Worm (Caenorhabditis elegans) whole organism, mixed stage, embryonic: ENCODE data around the gene Y6D1A.2.

Experiments
- M03D4.4 ChIP-seq: sonication (generic microtip); optimal IDR thresholded peaks from 2 replicates; lab custom pipeline; 2017; ENCODE audit warnings: mild to moderate bottlenecking, missing genetic modification characterization, missing compliant biosample characterization
- bed-3 ChIP-seq: fragments of 200-800 bp; sonication (Bioruptor generic); optimal IDR thresholded peaks from 3 replicates; lab custom pipeline; 2018; ENCODE audit warnings: mild to moderate bottlenecking, missing genetic modification characterization, moderate library complexity, missing compliant biosample characterization
- ceh-39 ChIP-seq: fragments of 150-350 bp; optimal IDR thresholded peaks from 2 replicates; lab custom pipeline; 2014; ENCODE audit warnings: missing biosample characterization, missing genetic modification characterization
- ceh-83 ChIP-seq: fragments of 200-800 bp; sonication (Bioruptor generic); optimal IDR thresholded peaks from 2 replicates; lab custom pipeline; 2018; ENCODE audit warnings: mild to moderate bottlenecking, missing genetic modification characterization, missing compliant biosample characterization
- ces-1 ChIP-seq: fragments of 150-350 bp; optimal IDR thresholded peaks from 2 replicates; lab custom pipeline; 2014; ENCODE audit warnings: missing biosample characterization, missing genetic modification reagents, missing genetic modification characterization
- cnd-1 ChIP-seq: fragments of 200-800 bp; sonication (Bioruptor generic); optimal IDR thresholded peaks from 2 replicates; lab custom pipeline; 2018; ENCODE audit warnings: mild to moderate bottlenecking, missing genetic modification characterization, missing compliant biosample characterization
- drap-1 ChIP-seq: fragments of 200-800 bp; sonication (Bioruptor generic); optimal IDR thresholded peaks from 3 replicates; lab custom pipeline; 2018; ENCODE audit warnings: mild to moderate bottlenecking, missing genetic modification characterization, missing compliant biosample characterization
- elt-1 ChIP-seq: sonication (generic microtip); optimal IDR thresholded peaks from 2 replicates; lab custom pipeline; 2017; ENCODE audit warnings: missing genetic modification characterization, mild to moderate bottlenecking, missing compliant biosample characterization, antibody characterized with exemption, moderate library complexity, borderline replicate concordance; ENCODE audit not compliant: insufficient read depth
- elt-3 ChIP-seq: fragments of 150-350 bp; optimal IDR thresholded peaks from 2 replicates; lab custom pipeline; 2014; ENCODE audit warnings: missing biosample characterization, missing genetic modification characterization
- flh-1 ChIP-seq: fragments of 200-800 bp; sonication (Bioruptor generic); optimal IDR thresholded peaks from 2 replicates; lab custom pipeline; 2018; ENCODE audit warnings: mild to moderate bottlenecking, missing genetic modification characterization, moderate library complexity, missing compliant biosample characterization
- ham-2 ChIP-seq: fragments of 200-800 bp; sonication (Bioruptor generic); optimal IDR thresholded peaks from 2 replicates; lab custom pipeline; 2018; ENCODE audit warnings: mild to moderate bottlenecking, missing genetic modification characterization, missing compliant biosample characterization
- lin-13 ChIP-seq: fragments of 150-350 bp; optimal IDR thresholded peaks from 2 replicates; lab custom pipeline; 2014; ENCODE audit warnings: missing biosample characterization, missing genetic modification characterization
- lin-32 ChIP-seq: fragments of 200-800 bp; sonication (Bioruptor generic); optimal IDR thresholded peaks from 2 replicates; lab custom pipeline; 2018; ENCODE audit warnings: mild to moderate bottlenecking, missing genetic modification characterization, missing compliant biosample characterization
- lsy-2 ChIP-seq: fragments of 150-350 bp; optimal IDR thresholded peaks from 2 replicates; lab custom pipeline; 2014; ENCODE audit warnings: missing biosample characterization, missing genetic modification characterization
- nhr-12 ChIP-seq: fragments of 150-350 bp; optimal IDR thresholded peaks from 2 replicates; lab custom pipeline; 2014; ENCODE audit warnings: missing biosample characterization, missing genetic modification characterization
- nhr-2 ChIP-seq: fragments of 150-350 bp; optimal IDR thresholded peaks from 2 replicates; lab custom pipeline; 2014; ENCODE audit warnings: missing biosample characterization, missing genetic modification characterization
- nhr-237 ChIP-seq: fragments of 150-350 bp; optimal IDR thresholded peaks from 2 replicates; lab custom pipeline; 2014; ENCODE audit warnings: missing biosample characterization, missing genetic modification characterization
- nhr-28 ChIP-seq: fragments of 150-350 bp; optimal IDR thresholded peaks from 2 replicates; lab custom pipeline; 2014; ENCODE audit warnings: missing biosample characterization, missing genetic modification characterization
- nhr-76 ChIP-seq: sonication (generic microtip); optimal IDR thresholded peaks from 2 replicates; lab custom pipeline; 2017; ENCODE audit warnings: missing biosample characterization, missing genetic modification characterization
- pha-4 ChIP-seq: fragments of 150-350 bp; optimal IDR thresholded peaks from 2 replicates; lab custom pipeline; 2018; ENCODE audit warnings: missing biosample characterization, missing genetic modification reagents, missing genetic modification characterization
- sem-2 ChIP-seq: fragments of 200-800 bp; sonication (Bioruptor generic); optimal IDR thresholded peaks from 2 replicates; lab custom pipeline; 2018; ENCODE audit warnings: mild to moderate bottlenecking, missing genetic modification characterization, missing compliant biosample characterization
- snpc-4 ChIP-seq: fragments of 150-350 bp; optimal IDR thresholded peaks from 2 replicates; lab custom pipeline; 2014; ENCODE audit warnings: missing biosample characterization, missing genetic modification characterization
- sptf-1 ChIP-seq: sonication (generic microtip); optimal IDR thresholded peaks from 2 replicates; lab custom pipeline; 2017; ENCODE audit warnings: mild to moderate bottlenecking, missing genetic modification characterization, moderate library complexity, missing compliant biosample characterization
- tbx-8 ChIP-seq: fragments of 200-800 bp; sonication (Bioruptor generic); optimal IDR thresholded peaks from 2 replicates; lab custom pipeline; 2018; ENCODE audit warnings: mild to moderate bottlenecking, missing genetic modification characterization, moderate library complexity, missing compliant biosample characterization
- unc-120 ChIP-seq: sonication (generic microtip); optimal IDR thresholded peaks from 2 replicates; lab custom pipeline; 2017; ENCODE audit warnings: missing genetic modification characterization, missing compliant biosample characterization; ENCODE audit not compliant: poor library complexity, severe bottlenecking
- unc-39 ChIP-seq: fragments of 150-350 bp; optimal IDR thresholded peaks from 2 replicates; lab custom pipeline; 2014; ENCODE audit warnings: missing biosample characterization, missing genetic modification characterization
- unc-62 ChIP-seq: fragments of 150-350 bp; optimal IDR thresholded peaks from 2 replicates; lab custom pipeline; 2014; ENCODE audit warnings: missing biosample characterization, missing genetic modification reagents, missing genetic modification characterization
- zip-8 ChIP-seq: fragments of 150-350 bp; optimal IDR thresholded peaks from 2 replicates; lab custom pipeline; 2014; ENCODE audit warnings: missing biosample characterization, missing genetic modification characterization

Y6D1A.2 gene

ce11 chrII:11859833-11860232, 40.1 kb upstream of the Y6D1A.2 start:
- TF ChIP-seq bed-3 (no peak), pha-4 (no peak), sem-2 (GFP tag; lab: Kevin White, UChicago) (no peak), nhr-2 (tag; lab: Kevin White, UChicago) (no peak), snpc-4 (tag; lab: Kevin White, UChicago) (no peak), M03D4.4 (tag; lab: Kevin White, UChicago) (no peak), lin-32 (GFP tag; lab: Kevin White, UChicago) (no peak), nhr-28 (tag; lab: Kevin White, UChicago) (no peak), flh-1 (GFP tag; lab: Kevin White, UChicago) (no peak)
- TF ChIP-seq, all 35 proteins: peak for 0

ce11 chrII:11856361-11856760, 36.6 kb upstream of the Y6D1A.2 start, which contains the start of gene clh-1:
clh-1 (minus strand) TSS chrII:11856461.
- TF ChIP-seq ceh-83 (GFP tag; lab: Kevin White, UChicago), result no peak
- no peak for TF ChIP-seq pha-4
- TF ChIP-seq tbx-8 (GFP tag; lab: Kevin White, UChicago), result no peak
- no peak for TF ChIP-seq drap-1 (GFP tag; lab: Kevin White, UChicago)
- TF ChIP-seq sptf-1 (tag; lab: Kevin White, UChicago), result no peak
- TF ChIP-seq lin-32 (GFP tag; lab: Kevin White, UChicago), result no peak
- no peak for TF ChIP-seq zip-8
- TF ChIP-seq elt-3 (tag; lab: Kevin White, UChicago), result no peak
- TF ChIP-seq elt-1 (tag; lab: Kevin White, UChicago), result no peak
- TF ChIP-seq bed-3, result no peak
- no peak for TF ChIP-seq unc-62 (GFP tag; lab: Kevin White, UChicago)
- TF ChIP-seq M03D4.4 (tag; lab: Kevin White, UChicago), result no peak
- no peak for TF ChIP-seq snpc-4 (tag; lab: Kevin White, UChicago)
- no peak for TF ChIP-seq nhr-12

ce11 chrII:11854749-11855148, 35.0 kb upstream of the Y6D1A.2 start:
- TF ChIP-seq lin-13 (tag; lab: Kevin White, UChicago) (no peak), unc-39 (no peak), ham-2 (GFP tag; lab: Kevin White, UChicago) (no peak), unc-62 (GFP tag; lab: Kevin White, UChicago) (no peak), nhr-28 (tag; lab: Kevin White, UChicago) (no peak), M03D4.4 (tag; lab: Kevin White, UChicago) (no peak), nhr-2 (tag; lab: Kevin White, UChicago) (no peak), nhr-76 (tag; lab: Kevin White, UChicago) (no peak), ces-1 (GFP tag; lab: Kevin White, UChicago) (no peak)

ce11 chrII:11853108-11853507, 33.4 kb upstream of the Y6D1A.2 start:
- TF ChIP-seq ceh-39 (tag; lab: Kevin White, UChicago) (no peak), nhr-237 (tag; lab: Kevin White, UChicago) (no peak), unc-120 (tag; lab: Kevin White, UChicago) (no peak), M03D4.4 (tag; lab: Kevin White, UChicago) (no peak), bed-3 (no peak)

- TF ChIP-seq elt-3 (tag; lab: Kevin White, UChicago) (no peak), bed-3 (no peak), lsy-2 (tag; lab: Kevin White, UChicago) (no peak), zip-8 (no peak), pha-4 (no peak), unc-120 (tag; lab: Kevin White, UChicago) (no peak), cnd-1 (tag; lab: Kevin White, UChicago) (no peak), snpc-4 (tag; lab: Kevin White, UChicago) (no peak), elt-1 (tag; lab: Kevin White, UChicago) (no peak), nhr-12 (no peak), nhr-237 (tag; lab: Kevin White, UChicago) (no peak), sem-2 (GFP tag; lab: Kevin White, UChicago) (no peak)
These were observed 32.6 kb upstream of the Y6D1A.2 start for ce11 chrII:11852191-11852901.
